Worm (Caenorhabditis elegans): Measurements from ENCODE around the gene F29G9.1.
"Not testable (repeated sequence)": the region's sequence is repeated elsewhere in the genome, so short reads cannot be mapped to it uniquely, and the experiment has no call there.

F29G9.1 gene

DNA sequence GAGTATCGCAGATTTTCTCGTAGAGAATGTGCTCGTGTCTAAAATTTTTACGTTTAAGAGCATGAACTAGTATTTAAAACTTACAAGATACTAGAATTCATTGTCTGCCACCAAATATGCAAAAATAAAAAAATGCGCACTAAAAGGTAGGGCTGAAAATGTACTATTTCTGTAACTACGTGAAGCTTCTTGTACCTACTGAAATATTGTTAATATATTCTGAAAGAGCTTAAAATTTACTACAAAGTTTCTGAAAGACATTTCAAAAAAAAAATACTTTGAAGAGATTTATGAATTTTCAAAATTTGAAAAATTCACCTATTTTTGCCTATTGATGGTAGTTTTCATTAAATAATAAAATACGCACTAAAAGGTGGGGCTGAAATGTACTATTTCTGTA, 31.1 kb downstream of the F29G9.1 start, which contains the start of gene fbxa-214:
TSS of gene fbxa-214 (minus strand) at position 101 of the 400 bp plus-strand sequence.
- TF ChIP-seq ham-2 (GFP tag; optimal IDR thresholded peaks at IDR 0.05); unc-39 (tag; optimal IDR thresholded peaks at IDR 0.05); nhr-2 (tag; optimal IDR thresholded peaks at IDR 0.05): not testable (repeated sequence)
